Worm (Caenorhabditis elegans): ENCODE data around the gene Y55D5A.4.

Gene Y55D5A.4

ce11 chrIII:2980927-2981326, 8.9 kb downstream of the Y55D5A.4 start:
- TF ChIP-seq nhr-10 (tag; optimal IDR thresholded peaks at IDR 0.05): no peak
- TF ChIP-seq nhr-11 (tag; optimal IDR thresholded peaks at IDR 0.05): no peak

DNA sequence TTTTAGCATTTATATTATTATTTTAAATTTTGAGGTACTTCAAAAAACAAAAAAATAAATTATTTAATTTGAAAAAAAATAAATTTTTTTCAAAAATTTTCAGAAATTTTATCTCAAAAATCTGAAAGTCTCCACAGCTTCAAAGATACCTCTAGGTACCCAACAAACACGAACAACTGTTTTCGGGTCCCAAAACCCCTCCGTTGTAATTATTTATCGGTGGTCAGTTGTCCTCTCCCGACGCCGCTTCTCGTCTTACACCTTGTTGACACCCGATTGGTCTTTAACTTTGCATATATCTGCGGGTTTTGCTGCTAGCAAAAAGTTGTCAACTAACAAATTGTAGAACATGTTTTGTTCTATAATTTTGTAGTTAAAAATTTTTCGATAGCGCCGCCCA, 13.7 kb downstream of the Y55D5A.4 start:
- no peak for TF ChIP-seq lin-11 (tag; optimal IDR thresholded peaks at IDR 0.05)
- TF ChIP-seq nhr-11 (tag; optimal IDR thresholded peaks at IDR 0.05): no peak
- no peak for TF ChIP-seq nhr-6 (tag; optimal IDR thresholded peaks at IDR 0.05)
- no peak for TF ChIP-seq Y55F3AM.14 (GFP tag; optimal IDR thresholded peaks at IDR 0.05)
- no peak for TF ChIP-seq nhr-10 (tag; optimal IDR thresholded peaks at IDR 0.05)
- no peak for TF ChIP-seq sma-9 (GFP tag; optimal IDR thresholded peaks at IDR 0.05)
- TF ChIP-seq sma-9 (tag; optimal IDR thresholded peaks at IDR 0.05): no peak
- no peak for TF ChIP-seq nhr-21 (tag; optimal IDR thresholded peaks at IDR 0.05)
- no peak for TF ChIP-seq nhr-129 (tag; optimal IDR thresholded peaks at IDR 0.05)
- TF ChIP-seq ztf-11 (tag; optimal IDR thresholded peaks at IDR 0.05): no peak
- TF ChIP-seq peb-1 (tag; optimal IDR thresholded peaks at IDR 0.05): no peak
- no peak for TF ChIP-seq sma-3 (GFP tag; optimal IDR thresholded peaks at IDR 0.05)
- no peak for TF ChIP-seq nhr-237 (tag; optimal IDR thresholded peaks at IDR 0.05)
- TF ChIP-seq ceh-16 (tag; optimal IDR thresholded peaks at IDR 0.05): no peak

DNA sequence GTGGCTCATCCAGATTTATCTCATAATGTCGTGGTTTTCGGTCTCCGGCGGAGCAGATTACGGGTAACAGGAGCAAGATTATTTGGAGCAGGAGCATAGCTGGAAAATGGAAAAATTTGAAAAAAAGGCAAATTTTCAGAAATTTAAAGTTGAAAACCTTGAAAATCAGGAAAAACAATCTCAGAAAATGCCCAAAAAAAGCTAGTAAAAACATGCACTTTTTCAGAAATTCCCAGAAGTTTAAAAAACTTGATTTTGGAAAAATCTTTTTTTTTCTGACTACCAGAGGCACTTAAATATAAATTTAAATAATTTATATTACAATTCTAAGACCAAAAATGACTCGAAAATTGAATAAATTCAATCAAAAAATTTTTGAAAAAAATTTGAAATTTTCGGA, 14.2 kb downstream of the Y55D5A.4 start, which contains the start of gene Y55D5A.3:
Gene Y55D5A.3 (minus strand): TSS at position 101 of the 400 bp plus-strand sequence.
- TF ChIP-seq mdl-1 (tag; optimal IDR thresholded peaks at IDR 0.05): no peak
- TF ChIP-seq gmeb-1 (tag; optimal IDR thresholded peaks at IDR 0.05): no peak
- no peak for TF ChIP-seq R02D3.7 (tag; optimal IDR thresholded peaks at IDR 0.05)
- TF ChIP-seq mbf-1 (tag; optimal IDR thresholded peaks at IDR 0.05): no peak
- TF ChIP-seq sem-4 (tag; optimal IDR thresholded peaks at IDR 0.05): no peak
- no peak for TF ChIP-seq nhr-129 (tag; optimal IDR thresholded peaks at IDR 0.05)
- no peak for TF ChIP-seq C34F6.9 (tag; optimal IDR thresholded peaks at IDR 0.05)
- no peak for TF ChIP-seq alr-1 (tag; optimal IDR thresholded peaks at IDR 0.05)
- no peak for TF ChIP-seq nhr-10 (tag; optimal IDR thresholded peaks at IDR 0.05)
- no peak for TF ChIP-seq elt-1 (tag; optimal IDR thresholded peaks at IDR 0.05)
- TF ChIP-seq ceh-16 (tag; optimal IDR thresholded peaks at IDR 0.05): no peak

ce11 chrIII:2972977-2973376, 16.9 kb downstream of the Y55D5A.4 start:
- TF ChIP-seq ceh-16 (tag; optimal IDR thresholded peaks at IDR 0.05) (peak; percentile 88), elt-3 (tag; optimal IDR thresholded peaks at IDR 0.05) (no peak)

ce11 chrIII:2970251-2970650, 19.6 kb downstream of the Y55D5A.4 start:
- TF ChIP-seq nhr-237 (tag; optimal IDR thresholded peaks at IDR 0.05): no peak
- no peak for TF ChIP-seq elt-1 (tag; optimal IDR thresholded peaks at IDR 0.05)
- no peak for TF ChIP-seq nhr-129 (tag; optimal IDR thresholded peaks at IDR 0.05)

ce11 chrIII:2966462-2966861, 23.4 kb downstream of the Y55D5A.4 start:
- TF ChIP-seq nhr-12 (tag; optimal IDR thresholded peaks at IDR 0.05): no peak
- no peak for TF ChIP-seq mbf-1 (tag; optimal IDR thresholded peaks at IDR 0.05)
- TF ChIP-seq unc-62 (GFP tag; optimal IDR thresholded peaks at IDR 0.05): no peak
- no peak for TF ChIP-seq nhr-6 (tag; optimal IDR thresholded peaks at IDR 0.05)
- TF ChIP-seq C34F6.9 (tag; optimal IDR thresholded peaks at IDR 0.05): peak; percentile 89
- peak; percentile 96 for TF ChIP-seq F13H6.1 (tag; optimal IDR thresholded peaks at IDR 0.05)
- TF ChIP-seq elt-1 (tag; optimal IDR thresholded peaks at IDR 0.05): no peak
- no peak for TF ChIP-seq R02D3.7 (tag; optimal IDR thresholded peaks at IDR 0.05)
- no peak for TF ChIP-seq nhr-10 (tag; optimal IDR thresholded peaks at IDR 0.05)
- TF ChIP-seq ztf-11 (tag; optimal IDR thresholded peaks at IDR 0.05): no peak
- peak; percentile 75 for TF ChIP-seq crh-2 (tag; optimal IDR thresholded peaks at IDR 0.05)
- no peak for TF ChIP-seq nhr-237 (tag; optimal IDR thresholded peaks at IDR 0.05)
- TF ChIP-seq sem-4 (tag; optimal IDR thresholded peaks at IDR 0.05): peak; percentile 18
- peak; percentile 39 for TF ChIP-seq blmp-1 (tag; optimal IDR thresholded peaks at IDR 0.05; ENCODE audit: insufficient read depth)
- TF ChIP-seq peb-1 (tag; optimal IDR thresholded peaks at IDR 0.05): no peak
- TF ChIP-seq Y55F3AM.14 (GFP tag; optimal IDR thresholded peaks at IDR 0.05): no peak
- TF ChIP-seq ztf-4 (tag; optimal IDR thresholded peaks at IDR 0.05): peak; percentile 44
- TF ChIP-seq alr-1 (tag; optimal IDR thresholded peaks at IDR 0.05): no peak
- TF ChIP-seq lsy-2 (tag; optimal IDR thresholded peaks at IDR 0.05): peak; percentile 70 to 90
- TF ChIP-seq lin-39 (tag; optimal IDR thresholded peaks at IDR 0.05): no peak
- TF ChIP-seq unc-39 (tag; optimal IDR thresholded peaks at IDR 0.05): no peak
- TF ChIP-seq ZK546.5 (tag; optimal IDR thresholded peaks at IDR 0.05): no peak
- TF ChIP-seq egl-27 (tag; optimal IDR thresholded peaks at IDR 0.05): no peak
- TF ChIP-seq aly-2 (tag; optimal IDR thresholded peaks at IDR 0.05): no peak
- peak; percentile 80 for TF ChIP-seq sma-3 (GFP tag; optimal IDR thresholded peaks at IDR 0.05)
- TF ChIP-seq nhr-129 (tag; optimal IDR thresholded peaks at IDR 0.05): peak; percentile 83
- TF ChIP-seq sma-9 (GFP tag; optimal IDR thresholded peaks at IDR 0.05): peak; percentile 84
- no peak for TF ChIP-seq sma-9 (tag; optimal IDR thresholded peaks at IDR 0.05)
- peak; percentile 57 for TF ChIP-seq nhr-21 (tag; optimal IDR thresholded peaks at IDR 0.05)
- TF ChIP-seq ama-1 (optimal IDR thresholded peaks at IDR 0.05): no peak
- TF ChIP-seq unc-55 (GFP tag; optimal IDR thresholded peaks at IDR 0.05): peak; percentile 91
- TF ChIP-seq lin-11 (tag; optimal IDR thresholded peaks at IDR 0.05): peak; percentile 60
- no peak for TF ChIP-seq nhr-77 (tag; optimal IDR thresholded peaks at IDR 0.05)
- TF ChIP-seq lin-13 (GFP tag; optimal IDR thresholded peaks at IDR 0.05): peak; percentile 91
- TF ChIP-seq dmd-4 (tag; optimal IDR thresholded peaks at IDR 0.05): no peak
- TF ChIP-seq nhr-11 (tag; optimal IDR thresholded peaks at IDR 0.05): no peak
- peak; percentile 89 for TF ChIP-seq gmeb-1 (tag; optimal IDR thresholded peaks at IDR 0.05)
- TF ChIP-seq ceh-16 (tag; optimal IDR thresholded peaks at IDR 0.05): no peak

Data from whole organism, L2 larva.